Worm (Caenorhabditis elegans) whole organism, young adult: ENCODE measurements around the gene epg-4.
A peak's percentile ranks its signal among the peaks of the same experiment; 100 is the strongest.

Experiments
- F49E8.2 ChIP-seq: sonication (generic microtip); optimal IDR thresholded peaks from 3 replicates; lab custom pipeline; 2017; ENCODE audit warnings: missing genetic modification characterization, mild to moderate bottlenecking, missing compliant biosample characterization, antibody characterized with exemption, moderate library complexity; ENCODE audit not compliant: insufficient read depth
- F57A8.1 ChIP-seq: fragments of 200-800 bp; sonication (Bioruptor generic); optimal IDR thresholded peaks from 2 replicates; lab custom pipeline; 2018; ENCODE audit warnings: mild to moderate bottlenecking, missing genetic modification characterization, moderate library complexity, missing compliant biosample characterization
- T07F8.4 ChIP-seq: sonication (generic microtip); optimal IDR thresholded peaks from 2 replicates; lab custom pipeline; 2016; ENCODE audit warnings: mild to moderate bottlenecking, missing genetic modification characterization, moderate library complexity, missing compliant biosample characterization
- ZK185.1 ChIP-seq: sonication (generic microtip); optimal IDR thresholded peaks from 2 replicates; lab custom pipeline; 2016; ENCODE audit warnings: mild to moderate bottlenecking, missing genetic modification characterization, missing compliant biosample characterization; ENCODE audit not compliant: poor library complexity, severe bottlenecking
- atf-7 ChIP-seq: sonication (generic microtip); optimal IDR thresholded peaks from 2 replicates; lab custom pipeline; 2017; ENCODE audit warnings: mild to moderate bottlenecking, missing genetic modification characterization, missing compliant biosample characterization
- bed-1 ChIP-seq: fragments of 200-800 bp; sonication (Bioruptor generic); IDR thresholded peaks from 2 replicates; pipeline ENCODE4 v1.3.6; 2022; ENCODE audit warnings: missing genetic modification reagents, missing genetic modification characterization, missing compliant biosample characterization
- bed-2 ChIP-seq: fragments of 200-800 bp; sonication (Bioruptor generic); IDR thresholded peaks from 2 replicates; pipeline ENCODE4 v1.3.6; 2022; ENCODE audit warnings: missing genetic modification reagents, missing genetic modification characterization, missing compliant biosample characterization
- cebp-2 ChIP-seq: fragments of 200-800 bp; sonication (Bioruptor generic); IDR thresholded peaks from 2 replicates; pipeline ENCODE4 v1.3.6; 2022; ENCODE audit warnings: missing genetic modification characterization, missing compliant biosample characterization
- ceh-27 ChIP-seq: fragments of 200-800 bp; sonication (Bioruptor generic); optimal IDR thresholded peaks from 2 replicates; lab custom pipeline; 2018; ENCODE audit warnings: mild to moderate bottlenecking, missing genetic modification characterization, moderate library complexity, missing compliant biosample characterization
- ceh-58 ChIP-seq: fragments of 200-800 bp; sonication (Bioruptor generic); IDR thresholded peaks from 2 replicates; pipeline ENCODE4 v1.3.6; 2022; ENCODE audit warnings: missing genetic modification characterization, missing compliant biosample characterization
- ceh-91 ChIP-seq: fragments of 200-800 bp; sonication (Bioruptor generic); IDR thresholded peaks from 2 replicates; pipeline ENCODE4 v1.3.6; 2022; ENCODE audit warnings: missing genetic modification reagents, missing genetic modification characterization, missing compliant biosample characterization
- dox-1 ChIP-seq: fragments of 200-800 bp; sonication (Bioruptor generic); IDR thresholded peaks from 2 replicates; pipeline ENCODE4 v1.3.6; 2022; ENCODE audit warnings: missing genetic modification reagents, missing genetic modification characterization, missing compliant biosample characterization
- dpl-1 ChIP-seq: fragments of 150-350 bp; optimal IDR thresholded peaks from 2 replicates; lab custom pipeline; 2014; ENCODE audit warnings: missing biosample characterization, missing genetic modification reagents, missing genetic modification characterization
- efl-1 ChIP-seq: fragments of 150-350 bp; optimal IDR thresholded peaks from 2 replicates; lab custom pipeline; 2014; ENCODE audit warnings: missing biosample characterization, missing genetic modification reagents, missing genetic modification characterization
- egl-44 ChIP-seq: fragments of 200-800 bp; sonication (Bioruptor generic); IDR thresholded peaks from 2 replicates; pipeline ENCODE4 v1.3.6; 2022; ENCODE audit warnings: missing genetic modification reagents, missing genetic modification characterization, missing compliant biosample characterization
- ekl-4 ChIP-seq: fragments of 200-800 bp; sonication (Bioruptor generic); IDR thresholded peaks from 2 replicates; pipeline ENCODE4 v1.3.6; 2022; ENCODE audit warnings: missing genetic modification reagents, missing genetic modification characterization, missing compliant biosample characterization
- gei-17 ChIP-seq: fragments of 200-800 bp; sonication (Bioruptor generic); optimal IDR thresholded peaks from 2 replicates; lab custom pipeline; 2018; ENCODE audit warnings: mild to moderate bottlenecking, missing genetic modification characterization, missing compliant biosample characterization
- hlh-12 ChIP-seq: sonication (generic microtip); optimal IDR thresholded peaks from 2 replicates; lab custom pipeline; 2016; ENCODE audit warnings: missing genetic modification characterization, missing compliant biosample characterization
- hsf-1 ChIP-seq: fragments of 200-800 bp; sonication (Bioruptor generic); IDR thresholded peaks from 2 replicates; pipeline ENCODE4 v1.3.6; 2022; ENCODE audit warnings: missing genetic modification reagents, missing genetic modification characterization, missing compliant biosample characterization
- lin-26 ChIP-seq: fragments of 200-800 bp; sonication (Bioruptor generic); IDR thresholded peaks from 2 replicates; pipeline ENCODE4 v1.3.6; 2022; ENCODE audit warnings: missing genetic modification reagents, missing genetic modification characterization, missing compliant biosample characterization
- lin-35 ChIP-seq, 3 experiments: fragments of 150-350 bp in 2 of 3; sonication (generic microtip) in 1 of 3; optimal IDR thresholded peaks; 2 replicates each; lab custom pipeline; 2014 to 2018; ENCODE audit warnings: missing biosample characterization in 3 of 3, missing genetic modification characterization in 3 of 3, missing genetic modification reagents in 3 of 3
- lin-40 ChIP-seq: sonication (generic microtip); optimal IDR thresholded peaks from 2 replicates; lab custom pipeline; 2016; ENCODE audit warnings: missing genetic modification characterization, mild to moderate bottlenecking, missing compliant biosample characterization, missing genotype, missing genetic modification reagents
- lsl-1 ChIP-seq: fragments of 200-800 bp; sonication (Bioruptor generic); optimal IDR thresholded peaks from 2 replicates; lab custom pipeline; 2018; ENCODE audit warnings: mild to moderate bottlenecking, missing genetic modification characterization, moderate library complexity, missing compliant biosample characterization
- madf-3 ChIP-seq: fragments of 200-800 bp; sonication (Bioruptor generic); IDR thresholded peaks from 2 replicates; pipeline ENCODE4 v1.3.6; 2022; ENCODE audit warnings: missing genetic modification reagents, missing genetic modification characterization, missing compliant biosample characterization
- mcd-1 ChIP-seq: fragments of 200-800 bp; sonication (Bioruptor generic); IDR thresholded peaks from 2 replicates; pipeline ENCODE4 v1.3.6; 2022; ENCODE audit warnings: missing genetic modification reagents, missing genetic modification characterization, missing compliant biosample characterization
- nfya-1 ChIP-seq: sonication (generic microtip); optimal IDR thresholded peaks from 2 replicates; lab custom pipeline; 2017; ENCODE audit warnings: antibody characterized with exemption, missing compliant biosample characterization, missing genetic modification characterization, borderline replicate concordance; ENCODE audit not compliant: insufficient read depth
- nfyb-1 ChIP-seq: fragments of 200-800 bp; sonication (Bioruptor generic); IDR thresholded peaks from 2 replicates; pipeline ENCODE4 v1.3.6; 2022; ENCODE audit warnings: missing genetic modification reagents, missing genetic modification characterization, missing compliant biosample characterization
- nhr-120 ChIP-seq: fragments of 200-800 bp; sonication (Bioruptor generic); IDR thresholded peaks from 2 replicates; pipeline ENCODE4 v1.3.6; 2022; ENCODE audit warnings: missing genetic modification characterization, missing compliant biosample characterization
- nhr-80 ChIP-seq: sonication (generic microtip); optimal IDR thresholded peaks from 2 replicates; lab custom pipeline; 2016; ENCODE audit warnings: missing genetic modification characterization, missing compliant biosample characterization
- rcor-1 ChIP-seq: fragments of 200-800 bp; sonication (Bioruptor generic); IDR thresholded peaks from 2 replicates; pipeline ENCODE4 v1.3.6; 2022; ENCODE audit warnings: missing genetic modification reagents, missing genetic modification characterization, missing compliant biosample characterization
- rec-8 ChIP-seq, 2 experiments: sonication (generic microtip); optimal IDR thresholded peaks; 2 replicates each; lab custom pipeline; 2016; ENCODE audit warnings: mild to moderate bottlenecking in 2 of 2, missing genetic modification characterization in 2 of 2, missing genetic modification reagents in 2 of 2, missing genotype in 2 of 2, missing biosample characterization in 1 of 2, missing compliant biosample characterization in 1 of 2, moderate library complexity in 1 of 2
- sdz-38 ChIP-seq: sonication (generic microtip); optimal IDR thresholded peaks from 2 replicates; lab custom pipeline; 2016; ENCODE audit warnings: missing genotype, missing genetic modification characterization, missing compliant biosample characterization
- sea-2 ChIP-seq: fragments of 200-800 bp; sonication (Bioruptor generic); IDR thresholded peaks from 2 replicates; pipeline ENCODE4 v1.3.6; 2022; ENCODE audit warnings: missing genetic modification characterization, missing compliant biosample characterization
- snpc-4 ChIP-seq, 5 experiments: fragments of 150-350 bp in 1 of 5; sonication (generic microtip) in 4 of 5; optimal IDR thresholded peaks; 2 replicates each; lab custom pipeline; 2014 to 2018; ENCODE audit warnings: missing genetic modification characterization in 5 of 5, missing biosample characterization in 3 of 5, antibody characterized with exemption in 2 of 5, mild to moderate bottlenecking in 2 of 5, missing compliant biosample characterization in 2 of 5, missing genotype in 2 of 5, moderate library complexity in 2 of 5, missing genetic modification reagents in 1 of 5
- sptf-2 ChIP-seq: fragments of 200-800 bp; sonication (Bioruptor generic); optimal IDR thresholded peaks from 2 replicates; lab custom pipeline; 2018; ENCODE audit warnings: mild to moderate bottlenecking, missing genetic modification characterization, missing compliant biosample characterization
- tbx-9 ChIP-seq: sonication (generic microtip); optimal IDR thresholded peaks from 2 replicates; lab custom pipeline; 2016; ENCODE audit warnings: borderline replicate concordance, missing genetic modification characterization, inconsistent platforms, missing compliant biosample characterization
- ztf-25 ChIP-seq: fragments of 200-800 bp; sonication (Bioruptor generic); IDR thresholded peaks from 2 replicates; pipeline ENCODE4 v1.3.6; 2022; ENCODE audit warnings: missing genetic modification reagents, missing genetic modification characterization, missing compliant biosample characterization
- ztf-26 ChIP-seq: sonication (generic microtip); optimal IDR thresholded peaks from 2 replicates; lab custom pipeline; 2017; ENCODE audit warnings: missing genetic modification characterization, missing compliant biosample characterization
- ztf-28 ChIP-seq: fragments of 200-800 bp; sonication (Bioruptor generic); IDR thresholded peaks from 2 replicates; pipeline ENCODE4 v1.3.6; 2022; ENCODE audit warnings: missing genetic modification reagents, missing genetic modification characterization, missing compliant biosample characterization

epg-4 gene

DNA sequence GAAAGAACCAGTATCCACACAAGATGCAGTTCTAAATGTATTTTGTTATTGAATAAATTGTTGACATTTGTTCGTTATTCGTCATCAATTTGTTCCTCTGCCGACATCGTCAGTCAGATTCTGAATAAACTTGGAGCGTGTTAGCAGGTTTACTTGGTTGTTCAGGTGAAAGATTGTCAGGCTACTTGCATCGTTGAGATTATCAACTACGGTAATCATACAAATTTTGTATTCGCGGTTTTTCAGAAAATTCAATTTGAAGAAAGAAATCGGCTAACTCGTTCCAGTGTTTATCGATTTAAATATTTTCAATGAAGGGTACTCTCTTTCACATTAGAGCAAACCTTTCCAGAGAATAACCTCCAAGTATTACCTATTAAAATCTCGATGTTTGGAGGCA is 27.8 kb downstream of the epg-4 start, which contains the start of gene R151.2 (continued):
- TF ChIP-seq ekl-4 = peak; percentile 45; the same call in 1 of the 2 replicates
- no peak for TF ChIP-seq cebp-2 (GFP tag; lab: Robert Waterston, UW)
- peak; percentile 57 for TF ChIP-seq F49E8.2 (tag; lab: Kevin White, UChicago)
- TF ChIP-seq nfyb-1 = 0 out of 2 replicates have a peak, but pooled peaks have one; percentile 47
- TF ChIP-seq lin-40 (tag; lab: Kevin White, UChicago) = no peak
- TF ChIP-seq madf-3 = peak; percentile 62; the same call in 1 of the 2 replicates
- TF ChIP-seq gei-17 = no peak
- TF ChIP-seq rcor-1 (GFP tag; lab: Robert Waterston, UW) = no peak; the same call in 1 of the 2 replicates
- no peak for TF ChIP-seq snpc-4 (GFP tag; optimal IDR thresholded peaks at IDR 0.05; lab: Kevin White, UChicago)
- TF ChIP-seq snpc-4 (tag; optimal IDR thresholded peaks at IDR 0.05; lab: Kevin White, UChicago) = peak in 1 of 4 experiments; percentile 3
- 0 out of 2 replicates have a peak, but pooled peaks have one; percentile 35 for TF ChIP-seq egl-44
- peak; percentile 42 for TF ChIP-seq lsl-1 (GFP tag; lab: Kevin White, UChicago)
- TF ChIP-seq nhr-120 (GFP tag; lab: Robert Waterston, UW) = no peak
- TF ChIP-seq tbx-9 (tag; lab: Kevin White, UChicago) = no peak
- 0 out of 2 replicates have a peak, but pooled peaks have one; percentile 39 for TF ChIP-seq lin-26 (GFP tag; lab: Robert Waterston, UW)
- TF ChIP-seq bed-2 (GFP tag; lab: Robert Waterston, UW) = no peak
- TF ChIP-seq sea-2 (GFP tag; lab: Robert Waterston, UW) = no peak
- no peak for TF ChIP-seq sdz-38 (tag; lab: Kevin White, UChicago)
- TF ChIP-seq nfya-1 = no peak
- no peak for TF ChIP-seq ztf-26

DNA sequence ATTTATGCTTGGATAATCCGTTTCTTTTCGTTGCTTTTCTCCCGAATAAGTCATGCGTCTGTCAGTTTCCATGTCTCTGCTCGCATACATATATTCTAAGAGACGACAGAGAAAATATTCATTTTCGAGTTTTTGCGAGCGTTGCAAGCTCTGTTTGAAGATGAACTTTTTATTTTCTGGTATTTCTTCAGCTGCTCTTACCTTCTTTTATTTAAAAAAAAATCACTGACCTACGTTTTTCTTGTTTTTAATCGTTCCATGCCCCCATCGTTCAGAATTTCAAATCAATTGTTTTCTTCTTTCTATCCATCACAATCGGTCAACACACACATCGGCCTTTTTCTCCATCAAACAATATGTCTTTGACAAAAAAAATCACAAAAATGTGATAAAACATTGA is 28.5 kb downstream of the epg-4 start:
- TF ChIP-seq efl-1 (no peak), ceh-27 (no peak), ZK185.1 (tag; lab: Kevin White, UChicago) (no peak), hlh-12 (tag; lab: Kevin White, UChicago) (no peak), T07F8.4 (tag; lab: Kevin White, UChicago) (no peak), madf-3 (peak; percentile 42; the same call in 1 of the 2 replicates), lin-35 (GFP tag; optimal IDR thresholded peaks at IDR 0.05; lab: Kevin White, UChicago) (no peak), ztf-28 (GFP tag; lab: Robert Waterston, UW) (no peak), F57A8.1 (GFP tag; lab: Kevin White, UChicago) (no peak), ekl-4 (no peak), mcd-1 (GFP tag; lab: Robert Waterston, UW) (0 out of 2 replicates have a peak, but pooled peaks have one; percentile 6), sptf-2 (GFP tag; lab: Kevin White, UChicago) (no peak), snpc-4 (GFP tag; optimal IDR thresholded peaks at IDR 0.05; lab: Kevin White, UChicago) (no peak), snpc-4 (tag; optimal IDR thresholded peaks at IDR 0.05; lab: Kevin White, UChicago) (no peak), atf-7 (no peak)

DNA sequence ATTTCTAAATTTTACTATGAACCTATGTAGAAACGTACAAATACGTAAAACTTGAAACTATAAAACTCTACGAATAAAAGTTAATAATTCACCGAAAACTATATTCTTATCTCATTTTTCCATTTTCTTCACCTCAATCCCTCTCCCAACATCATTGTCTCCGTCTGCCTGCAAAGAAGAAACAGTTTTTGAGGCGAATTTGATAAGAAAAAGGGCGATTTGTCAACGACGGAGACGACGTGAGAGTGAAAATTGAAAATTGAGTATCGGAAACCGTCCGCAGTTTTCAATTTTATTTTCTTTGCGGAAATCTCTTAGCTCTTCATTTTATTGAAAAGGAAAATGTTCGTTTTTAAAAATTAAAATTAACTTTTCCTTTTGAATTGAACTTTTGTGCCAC is 30.1 kb downstream of the epg-4 start:
- TF ChIP-seq ceh-58 (GFP tag; lab: Robert Waterston, UW) (no peak), nhr-80 (tag; lab: Kevin White, UChicago) (peak; percentile 50)

DNA sequence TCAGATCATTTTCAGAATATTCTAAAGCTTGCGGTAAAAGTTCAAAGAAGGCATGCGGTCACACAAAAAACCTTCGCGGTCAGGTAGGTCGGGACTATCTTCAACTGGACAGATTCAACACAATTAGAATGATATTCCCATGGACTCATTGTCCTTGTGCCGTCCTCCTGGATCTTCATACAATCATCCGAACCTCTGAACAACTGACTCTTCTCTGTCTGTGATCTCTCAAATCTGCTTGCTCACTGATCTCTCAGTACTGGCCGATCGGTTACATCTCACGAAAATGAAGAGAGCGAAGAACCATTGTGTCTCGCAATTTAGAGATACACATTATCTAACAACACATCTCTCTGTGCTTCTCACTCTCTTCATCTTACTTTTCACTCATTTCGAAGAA is 33.6 kb downstream of the epg-4 start:
- no peak for TF ChIP-seq hsf-1 (GFP tag; lab: Robert Waterston, UW)
- no peak for TF ChIP-seq rec-8 (tag; optimal IDR thresholded peaks at IDR 0.05; lab: Kevin White, UChicago)
- TF ChIP-seq ceh-91 = no peak
- TF ChIP-seq nfyb-1 = no peak
- no peak for TF ChIP-seq dpl-1 (GFP tag; lab: Kevin White, UChicago)
- no peak for TF ChIP-seq ztf-25 (GFP tag; lab: Robert Waterston, UW)
- no peak for TF ChIP-seq F49E8.2 (tag; lab: Kevin White, UChicago)
- TF ChIP-seq dox-1 = no peak
- TF ChIP-seq bed-1 (GFP tag; lab: Robert Waterston, UW) = no peak
- TF ChIP-seq ZK185.1 (tag; lab: Kevin White, UChicago) = no peak
